Worm (Caenorhabditis elegans) whole organism, L4 larva: ENCODE data around the gene T27E7.9.

Source experiments
- Y75B8A.6 ChIP-seq: fragments of 200-800 bp; sonication (Bioruptor generic); IDR thresholded peaks from 2 replicates; pipeline ENCODE4 v1.3.6; 2022; ENCODE audit warnings: missing genetic modification reagents, missing genetic modification characterization, missing compliant biosample characterization
- ceh-44 ChIP-seq: fragments of 200-800 bp; sonication (Bioruptor generic); IDR thresholded peaks from 2 replicates; pipeline ENCODE4 v1.3.6; 2022; ENCODE audit warnings: missing genetic modification reagents, missing genetic modification characterization, missing compliant biosample characterization
- dve-1 ChIP-seq: sonication (generic microtip); optimal IDR thresholded peaks from 2 replicates; lab custom pipeline; 2017; ENCODE audit warnings: antibody characterized with exemption, mild to moderate bottlenecking, missing genetic modification characterization, missing compliant biosample characterization; ENCODE audit not compliant: insufficient read depth
- egl-27 ChIP-seq: sonication (generic microtip); optimal IDR thresholded peaks from 3 replicates; lab custom pipeline; 2017; ENCODE audit warnings: missing biosample characterization, missing genetic modification reagents, missing genetic modification characterization
- fkh-10 ChIP-seq: fragments of 150-350 bp; optimal IDR thresholded peaks from 2 replicates; lab custom pipeline; 2014; ENCODE audit warnings: missing biosample characterization, missing genetic modification reagents, missing genetic modification characterization
- gei-8 ChIP-seq: fragments of 200-800 bp; sonication (Bioruptor generic); optimal IDR thresholded peaks from 2 replicates; lab custom pipeline; 2018; ENCODE audit warnings: mild to moderate bottlenecking, missing genetic modification characterization, missing compliant biosample characterization
- lin-29 ChIP-seq: fragments of 200-800 bp; sonication (Bioruptor generic); IDR thresholded peaks from 2 replicates; pipeline ENCODE4 v1.3.6; 2022; ENCODE audit warnings: missing genetic modification reagents, missing genetic modification characterization, missing compliant biosample characterization
- lsy-2 ChIP-seq, 2 experiments: fragments of 150-350 bp in 1 of 2; sonication (generic microtip) in 1 of 2; optimal IDR thresholded peaks; 2 replicates each; lab custom pipeline; 2014 to 2017; ENCODE audit warnings: missing biosample characterization in 2 of 2, missing genetic modification characterization in 2 of 2
- mdl-1 ChIP-seq, 2 experiments: fragments of 150-350 bp in 1 of 2; sonication (generic microtip) in 1 of 2; optimal IDR thresholded peaks; 2 replicates each; lab custom pipeline; 2014 to 2017; ENCODE audit warnings: missing biosample characterization in 2 of 2, missing genetic modification characterization in 2 of 2
- mes-2 ChIP-seq: sonication (generic microtip); optimal IDR thresholded peaks from 2 replicates; lab custom pipeline; 2016; ENCODE audit warnings: missing genotype, mild to moderate bottlenecking, missing genetic modification characterization, missing compliant biosample characterization; ENCODE audit not compliant: poor library complexity, severe bottlenecking
- nhr-11 ChIP-seq: fragments of 150-350 bp; optimal IDR thresholded peaks from 2 replicates; lab custom pipeline; 2014; ENCODE audit warnings: missing biosample characterization, missing genetic modification characterization
- nhr-28 ChIP-seq: fragments of 150-350 bp; optimal IDR thresholded peaks from 2 replicates; lab custom pipeline; 2014; ENCODE audit warnings: missing biosample characterization, missing genetic modification characterization
- pqm-1 ChIP-seq: sonication (generic microtip); optimal IDR thresholded peaks from 2 replicates; lab custom pipeline; 2017; ENCODE audit warnings: missing biosample characterization, missing genetic modification characterization
- vab-7 ChIP-seq: fragments of 200-800 bp; sonication (Bioruptor generic); IDR thresholded peaks from 2 replicates; pipeline ENCODE4 v1.3.6; 2022; ENCODE audit warnings: missing genetic modification reagents, missing genetic modification characterization, missing compliant biosample characterization

- TF ChIP-seq nhr-11 (tag; lab: Kevin White, UChicago) (no peak), mdl-1 (tag; optimal IDR thresholded peaks at IDR 0.05; lab: Kevin White, UChicago) (no peak), fkh-10 (GFP tag; lab: Kevin White, UChicago) (no peak), pqm-1 (no peak), lsy-2 (tag; optimal IDR thresholded peaks at IDR 0.05; lab: Kevin White, UChicago) (no peak), egl-27 (tag; lab: Kevin White, UChicago) (no peak), Y75B8A.6 (no peak), nhr-28 (no peak), ceh-44 (GFP tag; lab: Robert Waterston, UW) (no peak), dve-1 (tag; lab: Kevin White, UChicago) (no peak), mes-2 (tag; lab: Kevin White, UChicago) (no peak), lin-29 (no peak), gei-8 (GFP tag; lab: Kevin White, UChicago) (no peak), vab-7 (GFP tag; lab: Robert Waterston, UW) (no peak)
Measured at ce11 chrIV:14587589-14587988, 38.4 kb upstream of the T27E7.9 start.
